Fruit fly (Drosophila melanogaster) whole organism, adult: ENCODE results near the gene Ir93a.

Experiments
- CG11617 ChIP-seq: fragments of 200-800 bp; sonication (Bioruptor generic); optimal IDR thresholded peaks from 2 replicates; lab custom pipeline; 2017; ENCODE audit warnings: mild to moderate bottlenecking, missing biosample characterization, missing genetic modification reagents, missing genetic modification characterization
- CG1620 ChIP-seq: fragments of 200-800 bp; sonication (Bioruptor generic); optimal IDR thresholded peaks from 2 replicates; lab custom pipeline; 2016; ENCODE audit warnings: missing biosample characterization, missing genetic modification characterization
- CG33017 ChIP-seq: fragments of 200-800 bp; sonication (Bioruptor generic); optimal IDR thresholded peaks from 2 replicates; lab custom pipeline; 2018; ENCODE audit warnings: missing biosample characterization, mild to moderate bottlenecking, missing genetic modification characterization, moderate library complexity
- CG7045 ChIP-seq: fragments of 200-800 bp; sonication (Bioruptor generic); optimal IDR thresholded peaks from 2 replicates; lab custom pipeline; 2017; ENCODE audit warnings: missing biosample characterization, mild to moderate bottlenecking, missing genetic modification characterization
- Crg-1 ChIP-seq: fragments of 200-800 bp; sonication (Bioruptor generic); optimal IDR thresholded peaks from 2 replicates; lab custom pipeline; 2016; ENCODE audit warnings: missing biosample characterization, missing genetic modification characterization
- Hr96 ChIP-seq: fragments of 200-800 bp; sonication (Bioruptor generic); optimal IDR thresholded peaks from 2 replicates; lab custom pipeline; 2016; ENCODE audit warnings: missing biosample characterization, missing genetic modification characterization
- cic ChIP-seq: fragments of 200-800 bp; sonication (Bioruptor generic); optimal IDR thresholded peaks from 2 replicates; lab custom pipeline; 2017; ENCODE audit warnings: missing biosample characterization, mild to moderate bottlenecking, missing genetic modification characterization, moderate library complexity
- ovo ChIP-seq: fragments of 200-800 bp; sonication (Bioruptor generic); optimal IDR thresholded peaks from 2 replicates; lab custom pipeline; 2016; ENCODE audit warnings: missing biosample characterization, missing genetic modification characterization
- pad ChIP-seq: fragments of 200-800 bp; sonication (Bioruptor generic); optimal IDR thresholded peaks from 3 replicates; lab custom pipeline; 2017; ENCODE audit warnings: missing biosample characterization, missing genetic modification characterization, mild to moderate bottlenecking, moderate library complexity, missing genetic modification reagents
- tj ChIP-seq: fragments of 200-800 bp; sonication (Bioruptor generic); optimal IDR thresholded peaks from 3 replicates; lab custom pipeline; 2017; ENCODE audit warnings: missing biosample characterization, mild to moderate bottlenecking, missing genetic modification characterization, moderate library complexity

DNA sequence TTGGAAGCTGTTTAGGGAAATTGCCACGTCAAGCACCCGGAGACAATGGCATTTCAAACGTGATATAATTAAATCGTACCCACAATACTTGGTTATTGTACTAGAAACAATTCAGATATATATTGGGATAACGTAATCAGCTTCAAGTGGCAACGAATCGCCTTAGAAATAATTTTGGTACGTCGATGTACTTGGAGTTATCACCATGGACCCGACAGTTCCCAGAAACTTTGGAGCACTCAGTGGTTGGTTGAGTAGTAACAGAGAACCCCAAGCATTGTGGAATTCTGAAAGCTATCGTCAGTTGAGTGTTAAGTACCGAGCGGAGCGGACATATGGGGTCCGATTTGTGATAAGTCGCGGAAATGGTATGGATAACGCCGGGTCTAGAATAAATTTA lies 17.9 kb downstream of the Ir93a start, which contains the start of gene CG15695:
- TF ChIP-seq Crg-1 (no peak), cic (GFP tag; lab: Kevin White, UChicago) (no peak), ovo (GFP tag; lab: Kevin White, UChicago) (no peak), CG33017 (tag; lab: Kevin White, UChicago) (no peak), CG11617 (GFP tag; lab: Kevin White, UChicago) (no peak), Hr96 (GFP tag; lab: Kevin White, UChicago) (no peak), pad (GFP tag; lab: Kevin White, UChicago) (no peak), CG1620 (GFP tag; lab: Kevin White, UChicago) (no peak), tj (GFP tag; lab: Kevin White, UChicago) (no peak), CG7045 (no peak)
